Fruit fly (Drosophila melanogaster) S2 (cell line): ENCODE results near the gene PolI.

ENCODE experiments used
- CG8478 ChIP-seq: fragments of >200 bp; optimal IDR thresholded peaks from 2 replicates; lab custom pipeline; 2018
- CTCF ChIP-seq, 2 experiments: fragments of >200 bp; optimal IDR thresholded peaks; 2 replicates each; lab custom pipeline; 2018

PolI gene

DNA sequence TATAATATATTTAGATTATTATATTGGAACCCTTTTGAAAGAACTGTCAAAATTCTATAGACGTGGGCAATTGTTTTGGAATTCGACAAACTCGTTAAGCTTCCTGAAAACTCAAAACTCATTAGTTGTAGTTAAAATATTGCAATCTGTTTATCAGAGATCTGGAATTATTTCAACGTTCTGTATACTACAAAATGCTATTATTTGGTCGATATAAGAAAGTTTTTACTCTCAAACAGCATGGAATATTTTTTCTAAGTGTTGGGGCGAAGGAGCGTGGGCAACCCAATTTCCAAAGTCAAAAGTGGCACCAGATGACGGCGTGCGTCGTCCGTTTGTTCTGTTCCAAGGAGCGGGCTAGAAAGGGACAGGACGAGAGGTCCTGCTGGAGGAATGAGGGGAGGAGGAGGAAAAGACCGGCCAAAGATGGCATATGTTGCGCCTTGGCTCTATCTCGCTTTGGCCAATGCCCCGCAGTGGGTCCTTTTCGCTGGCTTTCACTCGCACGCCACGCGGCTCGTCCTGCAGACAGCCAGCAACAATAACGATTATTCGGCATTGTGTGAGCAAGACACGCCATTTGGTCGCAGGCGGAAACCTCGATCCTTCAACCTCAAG is 52.5 kb downstream of the PolI start:
- TF ChIP-seq CG8478 (lab: Kevin White, UChicago), result no peak
- no peak for TF ChIP-seq CTCF (optimal IDR thresholded peaks at IDR 0.05; lab: Kevin White, UChicago)
